Fruit fly (Drosophila melanogaster) whole organism: ENCODE data around the gene CG32643.

Experiments used
- CG8478 ChIP-seq: fragments of >200 bp; optimal IDR thresholded peaks from 2 replicates; lab custom pipeline; 2018; ENCODE audit warnings: inconsistent platforms
- EcR ChIP-seq, 2 experiments: fragments of >200 bp; optimal IDR thresholded peaks; 2 replicates each; lab custom pipeline; 2017; ENCODE audit warnings: missing biosample characterization in 2 of 2, missing genetic modification characterization in 2 of 2, missing genetic modification reagents in 2 of 2
- pan ChIP-seq: fragments of >200 bp; optimal IDR thresholded peaks from 2 replicates; lab custom pipeline; 2017
- psq ChIP-seq: fragments of >200 bp; optimal IDR thresholded peaks from 2 replicates; lab custom pipeline; 2017
- usp ChIP-seq: fragments of >200 bp; optimal IDR thresholded peaks from 2 replicates; lab custom pipeline; 2017; ENCODE audit warnings: missing biosample characterization, missing genetic modification characterization, mixed read lengths

- TF ChIP-seq CG8478 (lab: Kevin White, UChicago) (no peak), psq (lab: Kevin White, UChicago) (no peak), EcR (GFP tag; optimal IDR thresholded peaks at IDR 0.05; lab: Kevin White, UChicago) (no peak), pan (lab: Kevin White, UChicago) (no peak), usp (GFP tag; lab: Kevin White, UChicago) (no peak)
Observed at dm6 chrX:13021898-13022297, 37.6 kb downstream of the CG32643 start, which contains the start of gene CG2209.
